Worm (Caenorhabditis elegans): ENCODE results near the gene lbp-7.

Gene lbp-7

DNA sequence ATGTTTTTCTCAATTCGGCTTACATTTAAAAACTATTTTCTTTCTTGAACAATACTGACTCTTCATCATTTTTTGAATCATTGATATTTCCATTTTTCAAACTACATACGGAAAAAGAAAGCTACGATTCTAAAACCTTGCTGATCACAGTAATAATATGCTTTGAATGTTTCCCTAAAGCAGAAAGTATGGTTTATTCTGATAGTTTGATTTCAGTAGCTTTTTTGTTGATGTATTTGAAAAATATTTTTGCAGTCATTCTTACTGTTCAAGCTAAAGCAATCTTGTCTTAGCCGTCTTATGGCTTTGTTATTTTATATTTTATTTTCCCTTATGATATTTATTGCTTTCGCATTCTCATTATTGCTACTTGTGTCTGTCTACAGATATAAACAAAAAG is 50.2 kb downstream of the lbp-7 start, which contains the start of gene srxa-13:
TSS of gene srxa-13 (plus strand) at position 301 of the 400 bp plus-strand sequence.
- TF ChIP-seq lim-6 (tag; optimal IDR thresholded peaks at IDR 0.05): no peak
- TF ChIP-seq pag-3 (tag; optimal IDR thresholded peaks at IDR 0.05; ENCODE audit: borderline replicate concordance): no peak
- no peak for TF ChIP-seq ceh-22 (tag; optimal IDR thresholded peaks at IDR 0.05)
- no peak for TF ChIP-seq ets-4 (tag; optimal IDR thresholded peaks at IDR 0.05)
- TF ChIP-seq F13H6.1 (tag; optimal IDR thresholded peaks at IDR 0.05): no peak
- TF ChIP-seq dve-1 (tag; optimal IDR thresholded peaks at IDR 0.05): no peak
- TF ChIP-seq unc-55 (GFP tag; optimal IDR thresholded peaks at IDR 0.05): no peak
- TF ChIP-seq ahr-1 (tag; optimal IDR thresholded peaks at IDR 0.05): no peak
- TF ChIP-seq dmd-4 (tag; optimal IDR thresholded peaks at IDR 0.05; ENCODE audit: borderline replicate concordance): no peak
- no peak for TF ChIP-seq ama-1 (optimal IDR thresholded peaks at IDR 0.05)
- no peak for TF ChIP-seq nhr-11 (tag; optimal IDR thresholded peaks at IDR 0.05)
- no peak for TF ChIP-seq tbx-7 (tag; optimal IDR thresholded peaks at IDR 0.05)
- no peak for TF ChIP-seq ceh-19 (GFP tag; optimal IDR thresholded peaks at IDR 0.05)
- no peak for TF ChIP-seq sox-2 (GFP tag; IDR thresholded peaks at IDR 0.05)
- no peak for TF ChIP-seq T23F11.4 (GFP tag; optimal IDR thresholded peaks at IDR 0.05)
- no peak for TF ChIP-seq unc-3 (GFP tag; conservative IDR thresholded peaks at IDR 0.05)
- no peak for TF ChIP-seq unc-3 (tag; optimal IDR thresholded peaks at IDR 0.05)
- no peak for TF ChIP-seq ceh-14 (tag; optimal IDR thresholded peaks at IDR 0.05)
- no peak for TF ChIP-seq sdc-2 (tag; optimal IDR thresholded peaks at IDR 0.05)
